Fruit fly (Drosophila melanogaster) whole organism, embryonic: ENCODE data around the gene LPCAT.
A peak's percentile ranks its signal among the peaks of the same experiment; 100 is the strongest.

Experiments
- CG11247 ChIP-seq: fragments of 200-800 bp; sonication (Bioruptor generic); IDR thresholded peaks from 2 replicates; pipeline ENCODE4 v1.3.6; 2022; ENCODE audit warnings: missing biosample characterization, missing genetic modification characterization
- CG11695 ChIP-seq: fragments of 200-800 bp; sonication (Bioruptor generic); IDR thresholded peaks from 3 replicates; pipeline ENCODE4 v1.3.6; 2022; ENCODE audit warnings: missing biosample characterization, missing genetic modification characterization
- CG12071 ChIP-seq: fragments of 200-800 bp; sonication (Bioruptor generic); optimal IDR thresholded peaks from 3 replicates; lab custom pipeline; 2018; ENCODE audit warnings: missing biosample characterization, mild to moderate bottlenecking, missing genetic modification characterization
- CG12391 ChIP-seq: fragments of 200-800 bp; sonication (Bioruptor generic); optimal IDR thresholded peaks from 3 replicates; lab custom pipeline; 2018; ENCODE audit warnings: missing biosample characterization, mild to moderate bottlenecking, missing genetic modification characterization, moderate library complexity
- CG12744 ChIP-seq: fragments of 200-800 bp; sonication (Bioruptor generic); optimal IDR thresholded peaks from 2 replicates; lab custom pipeline; 2016; ENCODE audit warnings: missing biosample characterization, missing genetic modification characterization
- CG13894 ChIP-seq: fragments of 200-800 bp; sonication (Bioruptor generic); optimal IDR thresholded peaks from 3 replicates; lab custom pipeline; 2018; ENCODE audit warnings: missing biosample characterization, mild to moderate bottlenecking, missing genetic modification characterization, moderate library complexity
- CG2120 ChIP-seq: fragments of 200-800 bp; sonication (Bioruptor generic); optimal IDR thresholded peaks from 3 replicates; lab custom pipeline; 2016; ENCODE audit warnings: missing biosample characterization, missing genetic modification characterization
- CG2199 ChIP-seq: fragments of 200-800 bp; sonication (Bioruptor generic); IDR thresholded peaks from 3 replicates; pipeline ENCODE4 v1.3.6; 2022; ENCODE audit warnings: missing biosample characterization, missing genetic modification characterization
- CG3838 ChIP-seq: fragments of 200-800 bp; sonication (Bioruptor generic); optimal IDR thresholded peaks from 3 replicates; lab custom pipeline; 2016; ENCODE audit warnings: missing biosample characterization, missing genetic modification characterization
- CG4328 ChIP-seq: fragments of 200-800 bp; sonication (Bioruptor generic); optimal IDR thresholded peaks from 3 replicates; lab custom pipeline; 2017; ENCODE audit warnings: missing biosample characterization, missing genetic modification reagents, missing genetic modification characterization
- CG5953 ChIP-seq: fragments of 200-800 bp; sonication (Bioruptor generic); IDR thresholded peaks from 2 replicates; pipeline ENCODE4 v1.3.6; 2022; ENCODE audit warnings: missing biosample characterization, missing genetic modification characterization
- CG6689 ChIP-seq: fragments of 200-800 bp; sonication (Bioruptor generic); IDR thresholded peaks from 2 replicates; pipeline ENCODE4 v1.3.6; 2022; ENCODE audit warnings: missing biosample characterization, missing genetic modification characterization
- CG6791 ChIP-seq: fragments of 200-800 bp; sonication (Bioruptor generic); IDR thresholded peaks from 3 replicates; pipeline ENCODE4 v1.3.6; 2022; ENCODE audit warnings: missing biosample characterization, missing genetic modification characterization; ENCODE audit not compliant: partially characterized antibody
- CG7556 ChIP-seq: fragments of 200-800 bp; sonication (Bioruptor generic); optimal IDR thresholded peaks from 2 replicates; lab custom pipeline; 2017; ENCODE audit warnings: missing biosample characterization, mild to moderate bottlenecking, missing genetic modification characterization
- CG8290 ChIP-seq, 3 experiments: fragments of 200-800 bp; sonication (Bioruptor generic); optimal IDR thresholded peaks; 2 replicates each; lab custom pipeline; 2016 to 2019; ENCODE audit warnings: missing biosample characterization in 3 of 3, missing genetic modification characterization in 3 of 3, mild to moderate bottlenecking in 2 of 3, moderate library complexity in 1 of 3
- CoRest ChIP-seq: fragments of 200-800 bp; sonication (Bioruptor generic); optimal IDR thresholded peaks from 3 replicates; lab custom pipeline; 2018; ENCODE audit warnings: missing biosample characterization, mild to moderate bottlenecking, missing genetic modification characterization, moderate library complexity
- HLH4C ChIP-seq: fragments of 200-800 bp; sonication (Bioruptor generic); IDR thresholded peaks from 3 replicates; pipeline ENCODE4 v1.3.6; 2022; ENCODE audit warnings: missing biosample characterization, missing genetic modification characterization; ENCODE audit not compliant: partially characterized antibody
- HmgZ ChIP-seq: fragments of 200-800 bp; sonication (Bioruptor generic); optimal IDR thresholded peaks from 2 replicates; lab custom pipeline; 2018; ENCODE audit warnings: missing biosample characterization, mild to moderate bottlenecking, missing genetic modification characterization
- Hr39 ChIP-seq: fragments of >200 bp; optimal IDR thresholded peaks from 2 replicates; lab custom pipeline; 2017
- MTF-1 ChIP-seq: fragments of 200-800 bp; sonication (Bioruptor generic); optimal IDR thresholded peaks from 2 replicates; lab custom pipeline; 2018; ENCODE audit warnings: missing biosample characterization, mild to moderate bottlenecking, missing genetic modification characterization, borderline replicate concordance
- Nf-YB ChIP-seq: fragments of 200-800 bp; sonication (Bioruptor generic); optimal IDR thresholded peaks from 3 replicates; lab custom pipeline; 2019; ENCODE audit warnings: missing biosample characterization, mild to moderate bottlenecking, missing genetic modification characterization, moderate library complexity
- Sry-δ ChIP-seq: fragments of 200-800 bp; sonication (Bioruptor generic); optimal IDR thresholded peaks from 2 replicates; lab custom pipeline; 2016; ENCODE audit warnings: missing biosample characterization, missing genetic modification characterization
- Vsx1 ChIP-seq: fragments of 200-800 bp; sonication (Bioruptor generic); optimal IDR thresholded peaks from 2 replicates; lab custom pipeline; 2017; ENCODE audit warnings: missing biosample characterization, mild to moderate bottlenecking, missing genetic modification characterization, missing genetic modification reagents
- amos ChIP-seq: fragments of 200-800 bp; sonication (Bioruptor generic); IDR thresholded peaks from 2 replicates; pipeline ENCODE4 v1.3.6; 2022; ENCODE audit warnings: missing biosample characterization, missing genetic modification characterization; ENCODE audit not compliant: partially characterized antibody
- bbx ChIP-seq: fragments of 200-800 bp; sonication (Bioruptor generic); IDR thresholded peaks from 2 replicates; pipeline ENCODE4 v1.3.6; 2022; ENCODE audit warnings: missing biosample characterization, missing genetic modification characterization; ENCODE audit not compliant: partially characterized antibody
- br ChIP-seq: fragments of >200 bp; optimal IDR thresholded peaks from 2 replicates; lab custom pipeline; 2017
- cad ChIP-seq: fragments of >200 bp; optimal IDR thresholded peaks from 2 replicates; lab custom pipeline; 2017; ENCODE audit warnings: missing biosample characterization, missing genetic modification characterization
- chm ChIP-seq: fragments of 200-800 bp; sonication (Bioruptor generic); IDR thresholded peaks from 2 replicates; pipeline ENCODE4 v1.3.6; 2022; ENCODE audit warnings: missing biosample characterization, missing genetic modification characterization
- chn ChIP-seq: fragments of 200-800 bp; sonication (Bioruptor generic); optimal IDR thresholded peaks from 2 replicates; lab custom pipeline; 2016; ENCODE audit warnings: missing biosample characterization, missing genetic modification characterization
- crol ChIP-seq: fragments of 200-800 bp; sonication (Bioruptor generic); IDR thresholded peaks from 2 replicates; pipeline ENCODE4 v1.3.6; 2022; ENCODE audit warnings: missing biosample characterization, missing genetic modification characterization
- dan ChIP-seq: fragments of 200-800 bp; sonication (Bioruptor generic); IDR thresholded peaks from 2 replicates; pipeline ENCODE4 v1.3.6; 2022; ENCODE audit warnings: missing biosample characterization, missing genetic modification characterization
- dimm ChIP-seq: fragments of 200-800 bp; sonication (Bioruptor generic); IDR thresholded peaks from 2 replicates; pipeline ENCODE4 v1.3.6; 2022; ENCODE audit warnings: missing biosample characterization, missing genetic modification characterization
- hbn ChIP-seq: fragments of 200-800 bp; sonication (Bioruptor generic); IDR thresholded peaks from 2 replicates; pipeline ENCODE4 v1.3.6; 2022; ENCODE audit warnings: missing biosample characterization, missing genetic modification characterization; ENCODE audit not compliant: partially characterized antibody
- her ChIP-seq: fragments of 200-800 bp; sonication (Bioruptor generic); optimal IDR thresholded peaks from 2 replicates; lab custom pipeline; 2016; ENCODE audit warnings: missing biosample characterization, missing genetic modification characterization
- kay ChIP-seq: fragments of 200-800 bp; sonication (Bioruptor generic); optimal IDR thresholded peaks from 2 replicates; lab custom pipeline; 2016; ENCODE audit warnings: missing biosample characterization, missing genetic modification characterization
- lab ChIP-seq: fragments of 200-800 bp; sonication (Bioruptor generic); optimal IDR thresholded peaks from 3 replicates; lab custom pipeline; 2017; ENCODE audit warnings: missing biosample characterization, missing genetic modification characterization, mild to moderate bottlenecking, moderate library complexity, missing genetic modification reagents
- luna ChIP-seq: fragments of 200-800 bp; sonication (Bioruptor generic); optimal IDR thresholded peaks from 2 replicates; lab custom pipeline; 2016; ENCODE audit warnings: missing biosample characterization, missing genetic modification characterization
- otp ChIP-seq: fragments of 200-800 bp; sonication (Bioruptor generic); IDR thresholded peaks from 3 replicates; pipeline ENCODE4, ENCODE4 v1.3.6; 2022; ENCODE audit warnings: missing biosample characterization, missing genetic modification characterization
- salm ChIP-seq: fragments of 200-800 bp; sonication (Bioruptor generic); optimal IDR thresholded peaks from 2 replicates; lab custom pipeline; 2018; ENCODE audit warnings: missing biosample characterization, mild to moderate bottlenecking, missing genetic modification characterization
- sc ChIP-seq, 3 experiments: fragments of >200 bp in 2 of 3; fragments of 200-800 bp in 1 of 3; sonication (Bioruptor generic) in 1 of 3; optimal IDR thresholded peaks; 2 replicates in 2 of 3; 3 replicates in 1 of 3; lab custom pipeline; 2017; ENCODE audit warnings: mild to moderate bottlenecking in 1 of 3, missing biosample characterization in 1 of 3, missing genetic modification characterization in 1 of 3, missing genetic modification reagents in 1 of 3
- sim ChIP-seq: fragments of 200-800 bp; sonication (Bioruptor generic); IDR thresholded peaks from 2 replicates; pipeline ENCODE4 v1.3.6; 2022; ENCODE audit warnings: missing biosample characterization, missing genetic modification characterization
- slbo ChIP-seq: fragments of 200-800 bp; sonication (Bioruptor generic); IDR thresholded peaks from 2 replicates; pipeline ENCODE4 v1.3.6; 2022; ENCODE audit warnings: missing biosample characterization, missing genetic modification characterization
- sug ChIP-seq: fragments of 200-800 bp; optimal IDR thresholded peaks from 2 replicates; lab custom pipeline; 2019; ENCODE audit warnings: missing biosample characterization, mild to moderate bottlenecking, missing genetic modification characterization, moderate library complexity
- trem ChIP-seq: fragments of 200-800 bp; optimal IDR thresholded peaks from 3 replicates; lab custom pipeline; 2019; ENCODE audit warnings: missing biosample characterization, mild to moderate bottlenecking, missing genetic modification characterization, moderate library complexity
- twi ChIP-seq: fragments of 200-800 bp; optimal IDR thresholded peaks from 2 replicates; lab custom pipeline; 2019; ENCODE audit warnings: missing biosample characterization, mild to moderate bottlenecking, missing genetic modification characterization, moderate library complexity
- vnd ChIP-seq: fragments of 200-800 bp; sonication (Bioruptor generic); IDR thresholded peaks from 3 replicates; pipeline ENCODE4 v1.3.6; 2022; ENCODE audit warnings: missing biosample characterization, missing genetic modification characterization; ENCODE audit not compliant: partially characterized antibody

Gene LPCAT

dm6 chrX:9576504-9577337, 3.1 kb downstream of the LPCAT start (continued):
- TF ChIP-seq salm (tag; lab: Kevin White, UChicago) (no peak), CG3838 (GFP tag; lab: Kevin White, UChicago) (no peak), CG2120 (GFP tag; lab: Kevin White, UChicago) (no peak), sug (tag; lab: Kevin White, UChicago) (peak; percentile 82), sc (optimal IDR thresholded peaks at IDR 0.05; lab: Kevin White, UChicago) (no peak), sc (GFP tag; optimal IDR thresholded peaks at IDR 0.05; lab: Kevin White, UChicago) (no peak), chm (no peak), dan (GFP tag; lab: Robert Waterston, UW) (no peak), trem (tag; lab: Kevin White, UChicago) (no peak), CG4328 (no peak), CG6791 (no peak), CG8290 (GFP tag; optimal IDR thresholded peaks at IDR 0.05; lab: Kevin White, UChicago) (no peak), CG8290 (tag; optimal IDR thresholded peaks at IDR 0.05; lab: Kevin White, UChicago) (no peak), lab (GFP tag; lab: Kevin White, UChicago) (peak; percentile 34)

- TF ChIP-seq sim: no peak
- TF ChIP-seq crol (GFP tag; lab: Robert Waterston, UW): no peak
- no peak for TF ChIP-seq kay
- TF ChIP-seq CG7556 (GFP tag; lab: Kevin White, UChicago): no peak
- TF ChIP-seq br (lab: Kevin White, UChicago): no peak
- no peak for TF ChIP-seq bbx
- no peak for TF ChIP-seq Hr39
- TF ChIP-seq HmgZ (tag; lab: Kevin White, UChicago): no peak
- no peak for TF ChIP-seq otp (GFP tag; lab: Robert Waterston, UW)
- no peak for TF ChIP-seq Nf-YB (GFP tag; lab: Kevin White, UChicago)
- TF ChIP-seq amos: no peak
Measured at dm6 chrX:9576147-9576503, 3.7 kb downstream of the LPCAT start, which contains the start of gene CG42395. TSS of gene CG42395 (minus strand) at chrX:9576247.

dm6 chrX:9571208-9571607, 8.6 kb downstream of the LPCAT start, which contains the start of gene Cubn:
TSS of gene Cubn (minus strand) at chrX:9571308.
- TF ChIP-seq HLH4C (GFP tag; lab: Robert Waterston, UW): no peak
- no peak for TF ChIP-seq MTF-1 (GFP tag; lab: Kevin White, UChicago)
- TF ChIP-seq Sry-δ: no peak
- TF ChIP-seq hbn (GFP tag; lab: Robert Waterston, UW): no peak
- no peak for TF ChIP-seq Vsx1 (GFP tag; lab: Kevin White, UChicago)
- no peak for TF ChIP-seq CG2199 (GFP tag; lab: Robert Waterston, UW)
- no peak for TF ChIP-seq twi

dm6 chrX:9556397-9556796, 23.4 kb downstream of the LPCAT start, which contains the start of gene CG15317:
TSS of gene CG15317 (minus strand) at chrX:9556544.
- TF ChIP-seq CG13894 (tag; lab: Kevin White, UChicago) (no peak), salm (tag; lab: Kevin White, UChicago) (no peak), slbo (GFP tag; lab: Robert Waterston, UW) (peak; percentile 46; the same call in 1 of the 2 replicates), CG11695 (GFP tag; lab: Robert Waterston, UW) (no peak), Sry-δ (peak; percentile 68), cad (GFP tag; lab: Kevin White, UChicago) (no peak), CG11247 (GFP tag; lab: Robert Waterston, UW) (no peak), her (no peak), dimm (GFP tag; lab: Robert Waterston, UW) (no peak), luna (no peak), CG6689 (GFP tag; lab: Robert Waterston, UW) (no peak), bbx (peak; percentile 77), vnd (GFP tag; lab: Robert Waterston, UW) (peak; percentile 67), CoRest (tag; lab: Kevin White, UChicago) (no peak), chn (no peak), CG12391 (tag; lab: Kevin White, UChicago) (no peak), CG5953 (no peak), CG12744 (no peak), trem (tag; lab: Kevin White, UChicago) (no peak), CG12071 (no peak)
